Worm (Caenorhabditis elegans) whole organism, L4 larva: Measurements from ENCODE around the gene ugtp-1.

Source experiments
- R02D3.7 ChIP-seq: fragments of 150-350 bp; sonication (generic microtip); optimal IDR thresholded peaks from 3 replicates; lab custom pipeline; 2014; ENCODE audit warnings: missing biosample characterization, missing genetic modification characterization
- T26A8.4 ChIP-seq: fragments of 200-800 bp; sonication (Bioruptor generic); IDR thresholded peaks from 2 replicates; pipeline ENCODE4 v1.3.6; 2022; ENCODE audit warnings: missing genetic modification characterization, missing compliant biosample characterization
- Y105C5A.15 ChIP-seq: fragments of 200-800 bp; sonication (Bioruptor generic); IDR thresholded peaks from 2 replicates; pipeline ENCODE4 v1.3.6; 2022; ENCODE audit warnings: missing genetic modification characterization, missing compliant biosample characterization
- Y48G9A.11 ChIP-seq: fragments of 200-800 bp; sonication (Bioruptor generic); IDR thresholded peaks from 2 replicates; pipeline ENCODE4 v1.3.6; 2022; ENCODE audit warnings: missing genetic modification reagents, missing genetic modification characterization, missing compliant biosample characterization
- Y75B8A.6 ChIP-seq: fragments of 200-800 bp; sonication (Bioruptor generic); IDR thresholded peaks from 2 replicates; pipeline ENCODE4 v1.3.6; 2022; ENCODE audit warnings: missing genetic modification reagents, missing genetic modification characterization, missing compliant biosample characterization
- ZK546.5 ChIP-seq, 2 experiments: sonication (generic microtip); optimal IDR thresholded peaks; 2 replicates each; lab custom pipeline; 2017; ENCODE audit warnings: missing biosample characterization in 2 of 2, missing genetic modification characterization in 2 of 2
- aha-1 ChIP-seq: fragments of 150-350 bp; peaks from one replicate; lab custom pipeline; 2014; ENCODE audit warnings: missing biosample characterization, missing genetic modification characterization
- ceh-32 ChIP-seq: sonication (generic microtip); optimal IDR thresholded peaks from 2 replicates; lab custom pipeline; 2016; ENCODE audit warnings: mild to moderate bottlenecking, missing genetic modification characterization, missing compliant biosample characterization; ENCODE audit not compliant: poor library complexity
- ceh-44 ChIP-seq: fragments of 200-800 bp; sonication (Bioruptor generic); IDR thresholded peaks from 2 replicates; pipeline ENCODE4 v1.3.6; 2022; ENCODE audit warnings: missing genetic modification reagents, missing genetic modification characterization, missing compliant biosample characterization
- ceh-82 ChIP-seq: sonication (generic microtip); optimal IDR thresholded peaks from 2 replicates; lab custom pipeline; 2017; ENCODE audit warnings: missing biosample characterization, missing genetic modification characterization
- ctbp-1 ChIP-seq: fragments of 200-800 bp; sonication (Bioruptor generic); IDR thresholded peaks from 2 replicates; pipeline ENCODE4 v1.3.6; 2022; ENCODE audit warnings: missing genetic modification reagents, missing genetic modification characterization, missing compliant biosample characterization
- daf-12 ChIP-seq: fragments of 150-350 bp; optimal IDR thresholded peaks from 2 replicates; lab custom pipeline; 2014; ENCODE audit warnings: missing biosample characterization, missing genetic modification reagents, missing genetic modification characterization
- daf-16 ChIP-seq, 3 experiments: sonication (generic microtip); optimal IDR thresholded peaks; 2 replicates each; lab custom pipeline; 2016 to 2017; ENCODE audit warnings: missing genetic modification characterization in 3 of 3, missing genetic modification reagents in 3 of 3, mild to moderate bottlenecking in 2 of 3, missing compliant biosample characterization in 2 of 3, missing biosample characterization in 1 of 3, moderate library complexity in 1 of 3
- daf-19 ChIP-seq: fragments of 200-800 bp; sonication (Bioruptor generic); conservative IDR thresholded peaks from 2 replicates; pipeline ENCODE4 v1.3.6; 2022; ENCODE audit warnings: missing genetic modification characterization, missing compliant biosample characterization
- dmd-8 ChIP-seq: fragments of 200-800 bp; sonication (Bioruptor generic); IDR thresholded peaks from 2 replicates; pipeline ENCODE4 v1.3.6; 2022; ENCODE audit warnings: missing genetic modification characterization, missing compliant biosample characterization
- dmd-9 ChIP-seq: fragments of 200-800 bp; sonication (Bioruptor generic); IDR thresholded peaks from 2 replicates; pipeline ENCODE4 v1.3.6; 2022; ENCODE audit warnings: missing genetic modification reagents, missing genetic modification characterization, missing compliant biosample characterization
- duxl-1 ChIP-seq: sonication (generic microtip); optimal IDR thresholded peaks from 2 replicates; lab custom pipeline; 2016; ENCODE audit warnings: mild to moderate bottlenecking, missing genetic modification characterization, moderate library complexity, missing compliant biosample characterization; ENCODE audit not compliant: poor library complexity
- egl-43 ChIP-seq: fragments of 200-800 bp; sonication (Bioruptor generic); IDR thresholded peaks from 2 replicates; pipeline ENCODE4 v1.3.6; 2022; ENCODE audit warnings: missing genetic modification reagents, missing genetic modification characterization, missing compliant biosample characterization
- gei-8 ChIP-seq: fragments of 200-800 bp; sonication (Bioruptor generic); optimal IDR thresholded peaks from 2 replicates; lab custom pipeline; 2018; ENCODE audit warnings: mild to moderate bottlenecking, missing genetic modification characterization, missing compliant biosample characterization
- hif-1 ChIP-seq, 2 experiments: sonication (generic microtip); optimal IDR thresholded peaks; 2 replicates each; lab custom pipeline; 2016 to 2017; ENCODE audit warnings: missing compliant biosample characterization in 2 of 2, missing genetic modification characterization in 2 of 2, missing genetic modification reagents in 2 of 2, missing genotype in 2 of 2, mild to moderate bottlenecking in 1 of 2
- hlh-11 ChIP-seq: fragments of 200-800 bp; sonication (Bioruptor generic); optimal IDR thresholded peaks from 2 replicates; lab custom pipeline; 2018; ENCODE audit warnings: mild to moderate bottlenecking, missing genetic modification characterization, missing compliant biosample characterization
- lin-13 ChIP-seq: fragments of 150-350 bp; optimal IDR thresholded peaks from 2 replicates; lab custom pipeline; 2014; ENCODE audit warnings: missing biosample characterization, missing genetic modification reagents, missing genetic modification characterization
- lin-15B ChIP-seq: fragments of 150-350 bp; sonication (generic microtip); optimal IDR thresholded peaks from 3 replicates; lab custom pipeline; 2014; ENCODE audit warnings: missing biosample characterization, missing genetic modification characterization
- lin-39 ChIP-seq: fragments of 150-350 bp; optimal IDR thresholded peaks from 2 replicates; lab custom pipeline; 2014; ENCODE audit warnings: missing biosample characterization, missing genetic modification reagents, missing genetic modification characterization
- lir-3 ChIP-seq: sonication (generic microtip); optimal IDR thresholded peaks from 2 replicates; lab custom pipeline; 2016; ENCODE audit warnings: mild to moderate bottlenecking, missing genetic modification characterization, missing compliant biosample characterization
- madf-9 ChIP-seq: fragments of 200-800 bp; sonication (Bioruptor generic); conservative IDR thresholded peaks from 2 replicates; pipeline ENCODE4 v1.3.6; 2022; ENCODE audit warnings: missing genetic modification reagents, missing genetic modification characterization, missing compliant biosample characterization
- mep-1 ChIP-seq: fragments of 150-350 bp; sonication (generic microtip); optimal IDR thresholded peaks from 3 replicates; lab custom pipeline; 2014; ENCODE audit warnings: missing biosample characterization, missing genetic modification characterization
- mes-2 ChIP-seq: sonication (generic microtip); optimal IDR thresholded peaks from 2 replicates; lab custom pipeline; 2016; ENCODE audit warnings: missing genotype, mild to moderate bottlenecking, missing genetic modification characterization, missing compliant biosample characterization; ENCODE audit not compliant: poor library complexity, severe bottlenecking
- mxl-2 ChIP-seq: fragments of 200-800 bp; sonication (Bioruptor generic); conservative IDR thresholded peaks from 2 replicates; pipeline ENCODE4 v1.3.6; 2022; ENCODE audit warnings: missing genetic modification reagents, missing genetic modification characterization, missing compliant biosample characterization
- nhr-11 ChIP-seq: fragments of 150-350 bp; optimal IDR thresholded peaks from 2 replicates; lab custom pipeline; 2014; ENCODE audit warnings: missing biosample characterization, missing genetic modification characterization
- nhr-111 ChIP-seq: fragments of 200-800 bp; sonication (Bioruptor generic); optimal IDR thresholded peaks from 2 replicates; lab custom pipeline; 2018; ENCODE audit warnings: mild to moderate bottlenecking, missing genetic modification characterization, missing compliant biosample characterization
- nhr-237 ChIP-seq: sonication (generic microtip); optimal IDR thresholded peaks from 2 replicates; lab custom pipeline; 2017; ENCODE audit warnings: missing biosample characterization, missing genetic modification characterization
- nhr-25 ChIP-seq: sonication (generic microtip); optimal IDR thresholded peaks from 2 replicates; lab custom pipeline; 2017; ENCODE audit warnings: missing genetic modification characterization, mild to moderate bottlenecking, missing compliant biosample characterization, antibody characterized with exemption, moderate library complexity, borderline replicate concordance; ENCODE audit not compliant: insufficient read depth
- nhr-48 ChIP-seq: sonication (generic microtip); optimal IDR thresholded peaks from 2 replicates; lab custom pipeline; 2016; ENCODE audit warnings: mild to moderate bottlenecking, missing genetic modification characterization, missing compliant biosample characterization
- nhr-77 ChIP-seq: fragments of 150-350 bp; optimal IDR thresholded peaks from 2 replicates; lab custom pipeline; 2014; ENCODE audit warnings: missing biosample characterization, missing genetic modification characterization
- pqm-1 ChIP-seq: sonication (generic microtip); optimal IDR thresholded peaks from 2 replicates; lab custom pipeline; 2017; ENCODE audit warnings: missing biosample characterization, missing genetic modification characterization
- sdz-12 ChIP-seq: fragments of 200-800 bp; sonication (Bioruptor generic); optimal IDR thresholded peaks from 2 replicates; lab custom pipeline; 2018; ENCODE audit warnings: mild to moderate bottlenecking, missing genetic modification characterization, missing compliant biosample characterization
- set-16 ChIP-seq: fragments of 200-800 bp; sonication (Bioruptor generic); IDR thresholded peaks from 2 replicates; pipeline ENCODE4 v1.3.6; 2022; ENCODE audit warnings: missing genetic modification reagents, missing genetic modification characterization, missing compliant biosample characterization
- skn-1 ChIP-seq: fragments of 150-350 bp; optimal IDR thresholded peaks from 2 replicates; lab custom pipeline; 2014; ENCODE audit warnings: missing biosample characterization, missing genetic modification characterization
- snpc-4 ChIP-seq: fragments of 150-350 bp; optimal IDR thresholded peaks from 2 replicates; lab custom pipeline; 2014; ENCODE audit warnings: missing biosample characterization, missing genetic modification characterization
- spr-1 ChIP-seq: sonication (generic microtip); optimal IDR thresholded peaks from 2 replicates; lab custom pipeline; 2016; ENCODE audit warnings: mild to moderate bottlenecking, missing genetic modification characterization, missing compliant biosample characterization
- tag-97 ChIP-seq: fragments of 200-800 bp; sonication (Bioruptor generic); IDR thresholded peaks from 2 replicates; pipeline ENCODE4 v1.3.6; 2022; ENCODE audit warnings: missing genetic modification characterization, missing compliant biosample characterization
- tra-1 ChIP-seq: fragments of 200-800 bp; sonication (Bioruptor generic); IDR thresholded peaks from 2 replicates; pipeline ENCODE4 v1.3.6; 2022; ENCODE audit warnings: missing genetic modification reagents, missing genetic modification characterization, missing compliant biosample characterization
- vab-7 ChIP-seq: fragments of 200-800 bp; sonication (Bioruptor generic); IDR thresholded peaks from 2 replicates; pipeline ENCODE4 v1.3.6; 2022; ENCODE audit warnings: missing genetic modification reagents, missing genetic modification characterization, missing compliant biosample characterization
- zag-1 ChIP-seq: fragments of 150-350 bp; optimal IDR thresholded peaks from 2 replicates; lab custom pipeline; 2014; ENCODE audit warnings: missing biosample characterization, missing genetic modification characterization
- zfp-2 ChIP-seq: sonication (generic microtip); optimal IDR thresholded peaks from 2 replicates; lab custom pipeline; 2016; ENCODE audit warnings: mild to moderate bottlenecking, missing genetic modification characterization, missing compliant biosample characterization
- zfp-3 ChIP-seq: fragments of 200-800 bp; sonication (Bioruptor generic); conservative IDR thresholded peaks from 2 replicates; pipeline ENCODE4 v1.3.6; 2022; ENCODE audit warnings: missing genetic modification reagents, missing genetic modification characterization, missing compliant biosample characterization
- zip-2 ChIP-seq: fragments of 150-350 bp; optimal IDR thresholded peaks from 2 replicates; lab custom pipeline; 2014; ENCODE audit warnings: missing biosample characterization, missing genetic modification characterization
- ztf-11 ChIP-seq: fragments of 150-350 bp; optimal IDR thresholded peaks from 2 replicates; lab custom pipeline; 2014; ENCODE audit warnings: missing biosample characterization, missing genetic modification characterization
- ztf-7 ChIP-seq: fragments of 150-350 bp; optimal IDR thresholded peaks from 2 replicates; lab custom pipeline; 2014; ENCODE audit warnings: missing biosample characterization, missing genetic modification characterization

ugtp-1 gene

DNA sequence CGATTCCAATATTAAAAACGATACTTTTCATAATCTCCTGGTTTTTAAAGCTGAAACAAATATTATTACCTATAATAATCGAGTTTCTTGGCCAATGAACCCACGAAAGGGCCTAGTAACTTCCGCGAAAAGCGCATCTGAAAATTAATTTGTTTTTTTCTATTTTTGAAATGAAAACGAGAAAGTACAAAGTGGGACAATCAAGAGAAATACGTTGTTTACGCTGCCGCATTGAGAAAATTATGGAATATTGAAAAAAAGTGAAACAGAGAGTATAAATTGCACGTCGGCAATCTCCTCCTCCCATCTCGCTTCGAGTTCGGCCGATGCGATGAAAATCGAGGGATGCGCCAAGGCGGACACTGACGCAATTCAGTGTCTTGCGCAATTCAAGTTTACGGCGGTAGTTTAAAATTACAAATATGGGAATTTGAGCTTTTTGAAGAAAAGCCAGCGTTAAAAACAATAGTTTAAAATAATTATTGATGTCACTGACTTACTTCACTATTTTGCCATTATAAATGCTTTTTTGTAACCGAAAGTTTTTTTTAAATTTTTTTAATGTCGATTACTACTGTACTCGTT, 9.1 kb downstream of the ugtp-1 start, which contains the start of gene pdhk-2:
pdhk-2 (minus strand) TSS at position 137 of the 585 bp plus-strand sequence.
- no peak for TF ChIP-seq tag-97 (GFP tag; lab: Robert Waterston, UW)
- TF ChIP-seq skn-1 (tag; lab: Kevin White, UChicago): no peak
- TF ChIP-seq tra-1 (GFP tag; lab: Robert Waterston, UW): peak; percentile 59; the same call in 1 of the 2 replicates
- no peak for TF ChIP-seq mxl-2 (GFP tag; lab: Robert Waterston, UW)
- TF ChIP-seq daf-12 (tag; lab: Kevin White, UChicago): no peak
- TF ChIP-seq dmd-8: peak; percentile 61; the same call in 1 of the 2 replicates
- TF ChIP-seq nhr-77 (tag; lab: Kevin White, UChicago): peak; percentile 73
- peak; percentile 82 for TF ChIP-seq lin-13 (GFP tag; lab: Kevin White, UChicago)
- 0 out of 2 replicates have a peak, but pooled peaks have one; percentile 43 for TF ChIP-seq ceh-44 (GFP tag; lab: Robert Waterston, UW)
- TF ChIP-seq nhr-11: peak; percentile 72
- no peak for TF ChIP-seq ZK546.5 (tag; optimal IDR thresholded peaks at IDR 0.05; lab: Kevin White, UChicago)
- peak; percentile 72 for TF ChIP-seq madf-9 (GFP tag; lab: Robert Waterston, UW)
- peak; percentile 82 for TF ChIP-seq dmd-9 (GFP tag; lab: Robert Waterston, UW)
- peak; percentile 94 for TF ChIP-seq hlh-11 (tag; lab: Kevin White, UChicago)
- TF ChIP-seq nhr-111: no peak
- TF ChIP-seq snpc-4: no peak
- TF ChIP-seq mep-1 (tag; lab: Kevin White, UChicago): peak; percentile 96
- TF ChIP-seq zfp-2 (tag; lab: Kevin White, UChicago): no peak
- TF ChIP-seq spr-1 (tag; lab: Kevin White, UChicago): peak; percentile 86
- TF ChIP-seq nhr-48: peak; percentile 90
- TF ChIP-seq daf-16 (GFP tag; optimal IDR thresholded peaks at IDR 0.05; lab: Kevin White, UChicago): peak in 1 of 2 experiments; percentile 74
- TF ChIP-seq daf-16 (tag; optimal IDR thresholded peaks at IDR 0.05; lab: Kevin White, UChicago): peak; percentile 68
- peak; percentile 86 for TF ChIP-seq duxl-1 (tag; lab: Kevin White, UChicago)
- no peak for TF ChIP-seq zag-1
- TF ChIP-seq lin-39 (tag; lab: Kevin White, UChicago): no peak
- no peak for TF ChIP-seq egl-43 (GFP tag; lab: Robert Waterston, UW)
- no peak for TF ChIP-seq pqm-1 (tag; lab: Kevin White, UChicago)
- peak; percentile 93 for TF ChIP-seq T26A8.4 (GFP tag; lab: Robert Waterston, UW)
- peak; percentile 49; the same call in 1 of the 2 replicates for TF ChIP-seq set-16 (GFP tag; lab: Robert Waterston, UW)
- TF ChIP-seq sdz-12 (GFP tag; lab: Kevin White, UChicago): no peak
- TF ChIP-seq Y75B8A.6 (GFP tag; lab: Robert Waterston, UW): no peak
- TF ChIP-seq lir-3 (tag; lab: Kevin White, UChicago): peak; percentile 43
- TF ChIP-seq zfp-3: peak; percentile 92
- peak; percentile 65 for TF ChIP-seq zip-2 (tag; lab: Kevin White, UChicago)
- peak; percentile 91 for TF ChIP-seq mes-2 (tag; lab: Kevin White, UChicago)
- TF ChIP-seq vab-7 (GFP tag; lab: Robert Waterston, UW): 0 out of 2 replicates have a peak, but pooled peaks have one; percentile 51
- peak; percentile 46 to 87 for TF ChIP-seq hif-1 (tag; optimal IDR thresholded peaks at IDR 0.05; lab: Kevin White, UChicago)
- peak; percentile 78 for TF ChIP-seq ztf-7
- TF ChIP-seq daf-19 (GFP tag; lab: Robert Waterston, UW): peak; percentile 73
- no peak for TF ChIP-seq R02D3.7 (tag; lab: Kevin White, UChicago)
- TF ChIP-seq ceh-82 (tag; lab: Kevin White, UChicago): no peak
- peak; percentile 33 for TF ChIP-seq lin-15B (tag; lab: Kevin White, UChicago)
- TF ChIP-seq gei-8 (GFP tag; lab: Kevin White, UChicago): peak; percentile 26
- peak; percentile 92 for TF ChIP-seq aha-1 (tag; lab: Kevin White, UChicago)
- TF ChIP-seq ceh-32: peak; percentile 44
- no peak for TF ChIP-seq ztf-11 (tag; lab: Kevin White, UChicago)
- TF ChIP-seq ctbp-1 (GFP tag; lab: Robert Waterston, UW): peak; percentile 90
- TF ChIP-seq Y48G9A.11 (GFP tag; lab: Robert Waterston, UW): peak; percentile 67; the same call in 1 of the 2 replicates
- TF ChIP-seq nhr-25: peak; percentile 64
- TF ChIP-seq Y105C5A.15 (GFP tag; lab: Robert Waterston, UW): no peak
- TF ChIP-seq nhr-237 (tag; lab: Kevin White, UChicago): no peak
